Fruit fly (Drosophila melanogaster): Measurements from ENCODE around the gene CG42395.

CG42395 gene

dm6 chrX:9608727-9609419 is 32.8 kb upstream of the CG42395 start, which contains the start of the genes LysRS and Hecw:
TSS of gene LysRS (minus strand) at chrX:9608884.
TSS of gene Hecw (plus strand) at chrX:9608946.
- TF ChIP-seq CG34406 (GFP tag; optimal IDR thresholded peaks at IDR 0.05), result no peak
- no peak for TF ChIP-seq CG16779 (tag; optimal IDR thresholded peaks at IDR 0.05)
- peak; percentile 36; the same call in 1 of the 2 replicates for TF ChIP-seq CG15336 (GFP tag; IDR thresholded peaks at IDR 0.05)
- peak; percentile 40 for TF ChIP-seq Eip78C (GFP tag)
- TF ChIP-seq CG31627 (GFP tag; optimal IDR thresholded peaks at IDR 0.05), result peak; percentile 7
- peak; percentile 2 for TF ChIP-seq esn (GFP tag; optimal IDR thresholded peaks at IDR 0.05)

dm6 chrX:9605783-9606182 is 29.7 kb upstream of the CG42395 start, which contains the start of gene Lst8:
TSS of gene Lst8 (minus strand) at chrX:9605969.
- TF ChIP-seq Ets96B (tag; optimal IDR thresholded peaks at IDR 0.05) (no peak), fd59A (GFP tag; optimal IDR thresholded peaks at IDR 0.05) (no peak), vri (GFP tag; optimal IDR thresholded peaks at IDR 0.05) (no peak), CG3919 (GFP tag; optimal IDR thresholded peaks at IDR 0.05) (no peak), CG11762 (GFP tag; optimal IDR thresholded peaks at IDR 0.05; ENCODE audit: insufficient read depth) (no peak), Met (GFP tag; optimal IDR thresholded peaks at IDR 0.05) (no peak), spab (GFP tag; optimal IDR thresholded peaks at IDR 0.05) (no peak), Blimp-1 (GFP tag; optimal IDR thresholded peaks at IDR 0.05) (no peak), Sox15 (GFP tag; optimal IDR thresholded peaks at IDR 0.05) (no peak), CG10631 (GFP tag; optimal IDR thresholded peaks at IDR 0.05) (no peak), CG6854 (GFP tag; optimal IDR thresholded peaks at IDR 0.05) (no peak), Hr4 (GFP tag; optimal IDR thresholded peaks at IDR 0.05) (no peak), CG11902 (GFP tag; optimal IDR thresholded peaks at IDR 0.05) (no peak), acj6 (GFP tag; optimal IDR thresholded peaks at IDR 0.05) (no peak), CG16779 (tag; optimal IDR thresholded peaks at IDR 0.05) (no peak), CG15336 (GFP tag; IDR thresholded peaks at IDR 0.05) (no peak), CG8632 (GFP tag; optimal IDR thresholded peaks at IDR 0.05) (no peak), CG9139 (GFP tag; optimal IDR thresholded peaks at IDR 0.05) (no peak)

dm6 chrX:9600818-9601732 is 25.0 kb upstream of the CG42395 start, which contains the start of gene Gga:
TSS of gene Gga (plus strand) at chrX:9601030.
- TF ChIP-seq CG6808 (GFP tag; optimal IDR thresholded peaks at IDR 0.05) (peak; percentile 95), CG6276 (GFP tag; optimal IDR thresholded peaks at IDR 0.05) (no peak), svp (GFP tag) (peak; percentile 58), Blimp-1 (GFP tag; optimal IDR thresholded peaks at IDR 0.05) (no peak), dsx (GFP tag; optimal IDR thresholded peaks at IDR 0.05; ENCODE audit: poor library complexity, severe bottlenecking) (no peak), Ets21C (GFP tag; optimal IDR thresholded peaks at IDR 0.05) (no peak), CG6854 (GFP tag; optimal IDR thresholded peaks at IDR 0.05) (no peak)

dm6 chrX:9600083-9600817 is 24.2 kb upstream of the CG42395 start:
- TF ChIP-seq Hr38 (GFP tag; optimal IDR thresholded peaks at IDR 0.05) (no peak), Hr4 (GFP tag; optimal IDR thresholded peaks at IDR 0.05) (no peak), fkh (GFP tag; optimal IDR thresholded peaks at IDR 0.05) (peak; percentile 13), net (GFP tag; optimal IDR thresholded peaks at IDR 0.05) (peak; percentile 66), achi (GFP tag; optimal IDR thresholded peaks at IDR 0.05) (peak; percentile 76), spab (GFP tag; optimal IDR thresholded peaks at IDR 0.05) (no peak), eg (GFP tag; IDR thresholded peaks at IDR 0.05) (peak; percentile 63), CG31627 (GFP tag; optimal IDR thresholded peaks at IDR 0.05) (peak; percentile 74), Met (GFP tag; optimal IDR thresholded peaks at IDR 0.05) (peak; percentile 90), CG32006 (GFP tag; optimal IDR thresholded peaks at IDR 0.05) (peak; percentile 84), Eip75B (GFP tag; optimal IDR thresholded peaks at IDR 0.05) (peak; percentile 80), CG15336 (GFP tag; IDR thresholded peaks at IDR 0.05) (peak; percentile 68), Hr39 (GFP tag; optimal IDR thresholded peaks at IDR 0.05) (peak; percentile 85), CG6276 (GFP tag; optimal IDR thresholded peaks at IDR 0.05) (no peak), CG6808 (GFP tag; optimal IDR thresholded peaks at IDR 0.05) (peak; percentile 3), OdsH (GFP tag; optimal IDR thresholded peaks at IDR 0.05) (peak; percentile 72), CG3032 (tag; optimal IDR thresholded peaks at IDR 0.05) (peak; percentile 63), cyc (GFP tag; optimal IDR thresholded peaks at IDR 0.05) (peak; percentile 77), Eip93F (GFP tag; optimal IDR thresholded peaks at IDR 0.05) (peak; percentile 11), CG3919 (GFP tag; optimal IDR thresholded peaks at IDR 0.05) (peak; percentile 75), CG6854 (GFP tag; optimal IDR thresholded peaks at IDR 0.05) (no peak), CG10631 (GFP tag; optimal IDR thresholded peaks at IDR 0.05) (no peak), topi (GFP tag; optimal IDR thresholded peaks at IDR 0.05) (peak; percentile 81)
